Fruit fly (Drosophila melanogaster) whole organism, wandering third instar larva: Measurements from ENCODE around the gene Cow.

Source experiments
- Abd-B ChIP-seq: fragments of >200 bp; optimal IDR thresholded peaks from 2 replicates; lab custom pipeline; 2017; ENCODE audit warnings: missing biosample characterization, missing genetic modification characterization
- CG32264 ChIP-seq: fragments of 200-800 bp; sonication (Bioruptor generic); optimal IDR thresholded peaks from 2 replicates; lab custom pipeline; 2016; ENCODE audit warnings: missing biosample characterization, missing genetic modification characterization
- CG9705 ChIP-seq: fragments of 200-800 bp; sonication (Bioruptor generic); optimal IDR thresholded peaks from 2 replicates; lab custom pipeline; 2018; ENCODE audit warnings: missing biosample characterization, mild to moderate bottlenecking, missing genetic modification characterization
- CrebA ChIP-seq: fragments of 200-800 bp; sonication (Bioruptor generic); optimal IDR thresholded peaks from 2 replicates; lab custom pipeline; 2016; ENCODE audit warnings: missing biosample characterization, mild to moderate bottlenecking, missing genetic modification characterization, borderline replicate concordance
- Dfd ChIP-seq: fragments of >200 bp; optimal IDR thresholded peaks from 2 replicates; lab custom pipeline; 2017; ENCODE audit warnings: missing biosample characterization, missing genetic modification characterization
- Dif ChIP-seq: fragments of 200-275, 200-300 bp; sonication (Bioruptor generic); optimal IDR thresholded peaks from 2 replicates; lab custom pipeline; 2018; ENCODE audit warnings: missing biosample characterization, missing genetic modification characterization; ENCODE audit not compliant: partially characterized antibody
- GATAd ChIP-seq: sonication (Bioruptor generic); optimal IDR thresholded peaks from 2 replicates; lab custom pipeline; 2016; ENCODE audit warnings: missing biosample characterization, missing genetic modification characterization
- HLH106 ChIP-seq: fragments of 200-800 bp; optimal IDR thresholded peaks from 3 replicates; lab custom pipeline; 2019; ENCODE audit warnings: missing biosample characterization, mild to moderate bottlenecking, missing genetic modification characterization, moderate library complexity
- Hnf4 ChIP-seq: fragments of 200-800 bp; sonication (Bioruptor generic); optimal IDR thresholded peaks from 2 replicates; lab custom pipeline; 2016; ENCODE audit warnings: missing biosample characterization, mild to moderate bottlenecking, missing genetic modification characterization
- Hr78 ChIP-seq: fragments of >200 bp; optimal IDR thresholded peaks from 2 replicates; lab custom pipeline; 2017; ENCODE audit warnings: missing biosample characterization, missing genetic modification characterization
- Jra ChIP-seq: sonication (Bioruptor generic); optimal IDR thresholded peaks from 2 replicates; lab custom pipeline; 2016; ENCODE audit warnings: missing biosample characterization, missing genetic modification characterization
- Mio ChIP-seq: sonication (Bioruptor generic); optimal IDR thresholded peaks from 2 replicates; lab custom pipeline; 2016; ENCODE audit warnings: missing biosample characterization, missing genetic modification characterization
- Myc ChIP-seq: fragments of >200 bp; optimal IDR thresholded peaks from 2 replicates; lab custom pipeline; 2017
- N ChIP-seq: fragments of >200 bp; optimal IDR thresholded peaks from 2 replicates; lab custom pipeline; 2018; ENCODE audit warnings: missing biosample characterization, missing external identifiers, missing genetic modification characterization
- OdsH ChIP-seq: fragments of 200-800 bp; sonication (Bioruptor generic); optimal IDR thresholded peaks from 2 replicates; lab custom pipeline; 2016; ENCODE audit warnings: missing biosample characterization, mild to moderate bottlenecking, missing genetic modification characterization
- Rel ChIP-seq, 2 experiments: fragments of 200-800 bp; sonication (Bioruptor generic) in 1 of 2; optimal IDR thresholded peaks; 2 replicates in 1 of 2; 3 replicates in 1 of 2; lab custom pipeline; 2016 to 2019; ENCODE audit warnings: mild to moderate bottlenecking in 2 of 2, missing biosample characterization in 2 of 2, missing genetic modification characterization in 2 of 2, moderate library complexity in 1 of 2
- Vsx2 ChIP-seq: fragments of 200-300, 225-300 bp; sonication (Bioruptor generic); optimal IDR thresholded peaks from 2 replicates; lab custom pipeline; 2018; ENCODE audit warnings: missing biosample characterization, missing genetic modification characterization; ENCODE audit not compliant: partially characterized antibody
- brk ChIP-seq: fragments of 200-800 bp; sonication (Bioruptor generic); optimal IDR thresholded peaks from 2 replicates; lab custom pipeline; 2016; ENCODE audit warnings: missing biosample characterization, mild to moderate bottlenecking, missing genetic modification characterization
- dl ChIP-seq, 2 experiments: fragments of 175-275, 200-275 bp in 1 of 2; fragments of 200-275 bp in 1 of 2; sonication (Bioruptor generic); optimal IDR thresholded peaks; lab custom pipeline; 2018; ENCODE audit warnings: mild to moderate bottlenecking in 2 of 2, missing biosample characterization in 2 of 2, missing genetic modification characterization in 2 of 2, moderate library complexity in 2 of 2; ENCODE audit not compliant: partially characterized antibody in 2 of 2, insufficient read depth in 1 of 2
- dsf ChIP-seq: sonication (Bioruptor generic); optimal IDR thresholded peaks from 2 replicates; lab custom pipeline; 2016; ENCODE audit warnings: missing biosample characterization, missing genetic modification characterization, borderline replicate concordance
- ey ChIP-seq: fragments of 200-800 bp; sonication (Bioruptor generic); optimal IDR thresholded peaks from 2 replicates; lab custom pipeline; 2016; ENCODE audit warnings: missing biosample characterization, missing genetic modification characterization
- foxo ChIP-seq, 2 experiments: fragments of 200-800 bp; sonication (Bioruptor generic); optimal IDR thresholded peaks; 2 replicates in 1 of 2; 3 replicates in 1 of 2; lab custom pipeline; 2016 to 2017; ENCODE audit warnings: missing biosample characterization in 2 of 2, missing genetic modification characterization in 2 of 2
- fru ChIP-seq: fragments of 200-800 bp; sonication (Bioruptor generic); optimal IDR thresholded peaks from 3 replicates; lab custom pipeline; 2016; ENCODE audit warnings: missing biosample characterization, mild to moderate bottlenecking, missing genetic modification characterization
- h ChIP-seq: fragments of 200-800 bp; sonication (Bioruptor generic); optimal IDR thresholded peaks from 3 replicates; lab custom pipeline; 2016; ENCODE audit warnings: missing biosample characterization, mild to moderate bottlenecking, missing genetic modification characterization
- jim ChIP-seq: fragments of 175-275, 200-325 bp; sonication (Bioruptor generic); optimal IDR thresholded peaks from 2 replicates; lab custom pipeline; 2016; ENCODE audit warnings: missing biosample characterization, mild to moderate bottlenecking, missing genetic modification characterization
- lola ChIP-seq: fragments of >200 bp; optimal IDR thresholded peaks from 2 replicates; lab custom pipeline; 2017; ENCODE audit warnings: missing biosample characterization, missing genetic modification characterization
- pan ChIP-seq: fragments of >200 bp; optimal IDR thresholded peaks from 2 replicates; lab custom pipeline; 2017
- psq ChIP-seq: fragments of 200-800 bp; sonication (Bioruptor generic); optimal IDR thresholded peaks from 3 replicates; lab custom pipeline; 2017; ENCODE audit warnings: missing biosample characterization, mild to moderate bottlenecking, missing genetic modification characterization, moderate library complexity
- rgr ChIP-seq: fragments of 200-800 bp; sonication (Bioruptor generic); optimal IDR thresholded peaks from 3 replicates; lab custom pipeline; 2016; ENCODE audit warnings: missing biosample characterization, mild to moderate bottlenecking, missing genetic modification characterization
- sv ChIP-seq: fragments of 200-800 bp; sonication (Bioruptor generic); optimal IDR thresholded peaks from 3 replicates; lab custom pipeline; 2016; ENCODE audit warnings: missing biosample characterization, missing genetic modification characterization
- tai ChIP-seq: sonication (Bioruptor generic); optimal IDR thresholded peaks from 2 replicates; lab custom pipeline; 2016; ENCODE audit warnings: missing biosample characterization, missing genetic modification characterization
- usp ChIP-seq: fragments of >200 bp; optimal IDR thresholded peaks from 2 replicates; lab custom pipeline; 2017; ENCODE audit warnings: missing biosample characterization, missing genetic modification characterization
- woc ChIP-seq: sonication (Bioruptor generic); optimal IDR thresholded peaks from 2 replicates; lab custom pipeline; 2016; ENCODE audit warnings: missing biosample characterization, mild to moderate bottlenecking, missing genetic modification characterization

Cow gene

DNA sequence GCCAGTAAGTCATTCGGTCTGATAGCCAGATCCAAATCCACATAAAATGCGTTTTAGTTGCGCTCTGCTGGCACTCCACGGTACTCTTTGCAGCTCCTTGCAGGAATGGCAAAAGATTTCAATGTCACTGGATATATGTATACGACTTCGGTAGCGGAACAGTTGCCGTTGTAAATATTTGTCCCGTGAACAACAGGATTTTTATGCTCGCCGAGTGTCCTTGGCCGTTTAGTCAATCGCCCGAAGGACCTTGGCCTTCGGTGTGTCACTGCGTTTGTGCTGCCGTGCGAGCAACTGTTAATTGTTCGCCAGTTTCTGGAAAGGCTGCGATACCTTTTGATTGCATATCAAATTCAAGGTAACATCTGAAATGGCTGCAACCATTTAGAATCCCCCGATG lies 25.9 kb upstream of the Cow start:
- TF ChIP-seq jim (GFP tag; lab: Kevin White, UChicago) (no peak), Hnf4 (no peak), Myc (lab: Kevin White, UChicago) (no peak), Hr78 (GFP tag; lab: Kevin White, UChicago) (no peak), sv (no peak), Vsx2 (no peak), lola (GFP tag; lab: Kevin White, UChicago) (no peak), Abd-B (GFP tag; lab: Kevin White, UChicago) (no peak), OdsH (GFP tag; lab: Kevin White, UChicago) (no peak), usp (GFP tag; lab: Kevin White, UChicago) (no peak), Dif (GFP tag; lab: Kevin White, UChicago) (no peak), ey (GFP tag; lab: Kevin White, UChicago) (no peak), rgr (GFP tag; lab: Kevin White, UChicago) (no peak), tai (GFP tag; lab: Kevin White, UChicago) (no peak), Rel (GFP tag; optimal IDR thresholded peaks at IDR 0.05; lab: Kevin White, UChicago) (no peak), Rel (tag; optimal IDR thresholded peaks at IDR 0.05; lab: Kevin White, UChicago) (no peak), CG9705 (no peak), Dfd (no peak), GATAd (GFP tag; lab: Kevin White, UChicago) (no peak), CrebA (no peak)

DNA sequence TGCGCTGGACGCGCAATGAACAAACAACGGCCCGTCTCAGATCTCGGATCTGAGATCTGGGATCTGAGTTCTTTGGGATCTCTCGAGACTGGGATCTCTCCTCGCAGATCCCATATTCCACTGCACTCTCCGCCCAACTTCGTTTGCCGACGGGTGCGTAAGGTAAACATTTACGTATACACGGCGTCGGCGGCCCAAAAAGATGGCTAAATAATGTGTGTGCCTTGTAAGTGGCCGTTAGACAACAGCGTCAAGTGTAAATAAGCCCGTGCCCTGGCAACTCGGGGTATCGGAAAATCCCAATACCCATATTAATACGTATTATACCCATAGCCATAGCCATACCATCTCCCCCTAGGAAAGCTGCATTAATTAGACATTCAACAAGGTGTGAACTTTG lies 22.2 kb upstream of the Cow start:
- TF ChIP-seq CG32264 (GFP tag; lab: Kevin White, UChicago) (no peak), N (GFP tag; lab: Kevin White, UChicago) (no peak), CG9705 (no peak), fru (GFP tag; lab: Kevin White, UChicago) (no peak), foxo (GFP tag; optimal IDR thresholded peaks at IDR 0.05; lab: Kevin White, UChicago) (no peak), dsf (no peak), sv (no peak), Rel (GFP tag; optimal IDR thresholded peaks at IDR 0.05; lab: Kevin White, UChicago) (no peak), Rel (tag; optimal IDR thresholded peaks at IDR 0.05; lab: Kevin White, UChicago) (no peak), Abd-B (GFP tag; lab: Kevin White, UChicago) (no peak), Vsx2 (no peak), Jra (no peak), dl (GFP tag; optimal IDR thresholded peaks at IDR 0.05; lab: Kevin White, UChicago; ENCODE audit: insufficient read depth in 1 of 2, partially characterized antibody in 2 of 2) (no peak), CrebA (no peak), Dfd (no peak), pan (lab: Kevin White, UChicago) (no peak), woc (GFP tag; lab: Kevin White, UChicago) (no peak), ey (GFP tag; lab: Kevin White, UChicago) (no peak), Mio (GFP tag; lab: Kevin White, UChicago) (no peak), OdsH (GFP tag; lab: Kevin White, UChicago) (no peak)

DNA sequence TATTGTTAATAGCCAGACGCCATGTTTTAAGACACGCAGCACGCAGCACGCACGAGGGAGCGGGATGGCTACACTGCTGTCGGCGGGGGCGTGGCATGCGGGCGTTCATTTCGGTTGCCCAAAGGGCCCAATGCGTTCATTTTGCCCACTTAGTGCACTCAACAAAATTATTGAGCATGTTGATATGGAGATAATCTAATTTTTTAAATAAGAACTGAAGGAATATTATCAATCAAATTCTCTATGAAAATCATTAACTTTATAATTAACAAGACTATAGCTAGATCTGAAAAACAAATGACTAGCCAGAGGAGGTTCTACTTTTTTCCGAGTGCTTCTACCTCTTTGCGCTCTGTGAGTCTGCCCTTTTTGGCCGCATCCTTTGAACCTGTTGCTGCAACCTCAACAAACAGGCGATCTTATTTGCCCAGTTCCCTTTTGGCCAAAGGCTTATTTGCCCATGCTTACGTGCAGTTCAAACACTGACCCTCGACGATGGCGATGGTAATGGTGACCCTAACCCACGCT lies 20.8 kb upstream of the Cow start:
- TF ChIP-seq dl (GFP tag; optimal IDR thresholded peaks at IDR 0.05; lab: Kevin White, UChicago; ENCODE audit: insufficient read depth in 1 of 2, partially characterized antibody in 2 of 2), result no peak
- TF ChIP-seq brk, result no peak
- no peak for TF ChIP-seq Abd-B (GFP tag; lab: Kevin White, UChicago)
- TF ChIP-seq psq (GFP tag; lab: Kevin White, UChicago), result no peak
- TF ChIP-seq Dif (GFP tag; lab: Kevin White, UChicago), result peak; percentile 8
- peak; percentile 12 for TF ChIP-seq HLH106 (tag; lab: Kevin White, UChicago)
- TF ChIP-seq lola (GFP tag; lab: Kevin White, UChicago), result no peak
- peak in 1 of 2 experiments; percentile 20 for TF ChIP-seq foxo (GFP tag; optimal IDR thresholded peaks at IDR 0.05; lab: Kevin White, UChicago)
- TF ChIP-seq Vsx2, result no peak
- no peak for TF ChIP-seq N (GFP tag; lab: Kevin White, UChicago)
- TF ChIP-seq h (GFP tag; lab: Kevin White, UChicago), result no peak
- TF ChIP-seq dsf, result no peak

DNA sequence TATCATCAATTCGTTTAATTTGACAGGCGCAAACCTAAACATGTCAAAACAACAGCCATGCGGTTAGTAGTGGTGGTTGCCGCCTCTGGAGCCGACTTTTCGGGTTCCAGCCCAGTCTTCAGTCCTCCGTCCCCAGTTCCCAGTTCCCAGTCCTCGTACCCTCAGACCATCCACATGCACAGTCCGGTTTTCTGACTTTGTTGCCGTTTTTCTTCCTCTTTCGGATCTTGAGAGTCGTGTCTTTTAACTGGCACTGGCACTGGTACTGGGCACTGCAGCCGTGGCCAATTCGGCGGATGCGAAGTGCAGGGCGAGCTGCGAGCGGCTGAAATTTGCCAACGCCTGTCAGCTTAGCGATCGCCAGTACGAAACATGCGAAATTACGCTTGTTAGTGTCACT lies 19.8 kb upstream of the Cow start:
- TF ChIP-seq Dif (GFP tag; lab: Kevin White, UChicago), result peak; percentile 42
- TF ChIP-seq foxo (GFP tag; optimal IDR thresholded peaks at IDR 0.05; lab: Kevin White, UChicago), result no peak
- TF ChIP-seq Rel (GFP tag; optimal IDR thresholded peaks at IDR 0.05; lab: Kevin White, UChicago), result no peak
- no peak for TF ChIP-seq Rel (tag; optimal IDR thresholded peaks at IDR 0.05; lab: Kevin White, UChicago)
- TF ChIP-seq GATAd (GFP tag; lab: Kevin White, UChicago), result no peak
- TF ChIP-seq Jra, result no peak
